Fruit fly (Drosophila melanogaster) whole organism, embryonic: ENCODE data around the gene AP-1sigma.

ENCODE experiments used
- Adf1 ChIP-seq: fragments of 200-800 bp; sonication (Bioruptor generic); IDR thresholded peaks from 2 replicates; pipeline ENCODE4 v1.3.6; 2022; ENCODE audit warnings: missing biosample characterization, missing genetic modification characterization
- CG10147 ChIP-seq: fragments of 200-800 bp; sonication (Bioruptor generic); optimal IDR thresholded peaks from 2 replicates; lab custom pipeline; 2019; ENCODE audit warnings: missing biosample characterization, mild to moderate bottlenecking, missing genetic modification characterization, moderate library complexity
- CG10462 ChIP-seq: fragments of 200-800 bp; sonication (Bioruptor generic); optimal IDR thresholded peaks from 2 replicates; lab custom pipeline; 2016; ENCODE audit warnings: missing biosample characterization, missing genetic modification characterization
- CG10654 ChIP-seq: fragments of 200-800 bp; sonication (Bioruptor generic); optimal IDR thresholded peaks from 2 replicates; lab custom pipeline; 2016; ENCODE audit warnings: missing biosample characterization, missing genetic modification characterization
- CG12391 ChIP-seq: fragments of 200-800 bp; sonication (Bioruptor generic); optimal IDR thresholded peaks from 3 replicates; lab custom pipeline; 2018; ENCODE audit warnings: missing biosample characterization, mild to moderate bottlenecking, missing genetic modification characterization, moderate library complexity
- CG15479 ChIP-seq: fragments of 200-800 bp; sonication (Bioruptor generic); optimal IDR thresholded peaks from 3 replicates; lab custom pipeline; 2019; ENCODE audit warnings: missing biosample characterization, mild to moderate bottlenecking, missing genetic modification characterization, moderate library complexity
- CG17359 ChIP-seq: fragments of 200-800 bp; sonication (Bioruptor generic); optimal IDR thresholded peaks from 3 replicates; lab custom pipeline; 2018; ENCODE audit warnings: missing biosample characterization, mild to moderate bottlenecking, missing genetic modification characterization, moderate library complexity
- CG18262 ChIP-seq: fragments of 200-800 bp; optimal IDR thresholded peaks from 3 replicates; lab custom pipeline; 2019; ENCODE audit warnings: missing biosample characterization, mild to moderate bottlenecking, missing genetic modification characterization, moderate library complexity
- CG3065 ChIP-seq: fragments of 200-800 bp; sonication (Bioruptor generic); optimal IDR thresholded peaks from 2 replicates; lab custom pipeline; 2016; ENCODE audit warnings: missing biosample characterization, missing genetic modification characterization
- CG32767 ChIP-seq: fragments of 200-800 bp; sonication (Bioruptor generic); IDR thresholded peaks from 2 replicates; pipeline ENCODE4 v1.3.6; 2022; ENCODE audit warnings: missing biosample characterization, missing genetic modification characterization
- CG3407 ChIP-seq: fragments of 200-800 bp; sonication (Bioruptor generic); optimal IDR thresholded peaks from 2 replicates; lab custom pipeline; 2018; ENCODE audit warnings: missing biosample characterization, mild to moderate bottlenecking, missing genetic modification characterization
- CG5180 ChIP-seq: fragments of 200-800 bp; sonication (Bioruptor generic); optimal IDR thresholded peaks from 3 replicates; lab custom pipeline; 2017; ENCODE audit warnings: missing biosample characterization, missing genetic modification characterization, mild to moderate bottlenecking, moderate library complexity, missing genetic modification reagents
- CG6765 ChIP-seq: fragments of 200-800 bp; sonication (Bioruptor generic); optimal IDR thresholded peaks from 3 replicates; lab custom pipeline; 2017; ENCODE audit warnings: missing biosample characterization, mild to moderate bottlenecking, missing genetic modification characterization
- CG6854 ChIP-seq: fragments of 200-800 bp; sonication (Bioruptor generic); optimal IDR thresholded peaks from 3 replicates; lab custom pipeline; 2017; ENCODE audit warnings: missing biosample characterization, mild to moderate bottlenecking, missing genetic modification characterization
- CG7556 ChIP-seq: fragments of 200-800 bp; sonication (Bioruptor generic); optimal IDR thresholded peaks from 2 replicates; lab custom pipeline; 2017; ENCODE audit warnings: missing biosample characterization, mild to moderate bottlenecking, missing genetic modification characterization
- CG7745 ChIP-seq: fragments of 200-800 bp; sonication (Bioruptor generic); optimal IDR thresholded peaks from 2 replicates; lab custom pipeline; 2018; ENCODE audit warnings: missing biosample characterization, mild to moderate bottlenecking, missing genetic modification characterization, moderate library complexity
- CG7987 ChIP-seq: fragments of 200-800 bp; sonication (Bioruptor generic); optimal IDR thresholded peaks from 2 replicates; lab custom pipeline; 2018; ENCODE audit warnings: missing biosample characterization, mild to moderate bottlenecking, missing genetic modification characterization, moderate library complexity
- CG8359 ChIP-seq: fragments of 200-800 bp; sonication (Bioruptor generic); optimal IDR thresholded peaks from 2 replicates; lab custom pipeline; 2017; ENCODE audit warnings: missing biosample characterization, mild to moderate bottlenecking, missing genetic modification characterization, borderline replicate concordance
- CG8388 ChIP-seq: fragments of 200-800 bp; sonication (Bioruptor generic); optimal IDR thresholded peaks from 2 replicates; lab custom pipeline; 2019; ENCODE audit warnings: missing biosample characterization, mild to moderate bottlenecking, missing genetic modification characterization, moderate library complexity
- Dad ChIP-seq: fragments of 200-800 bp; sonication (Bioruptor generic); optimal IDR thresholded peaks from 3 replicates; lab custom pipeline; 2016; ENCODE audit warnings: missing biosample characterization, missing genetic modification characterization
- Doc3 ChIP-seq: fragments of 200-800 bp; sonication (Bioruptor generic); IDR thresholded peaks from 3 replicates; pipeline ENCODE4 v1.3.6; 2022; ENCODE audit warnings: missing biosample characterization, missing genetic modification characterization; ENCODE audit not compliant: partially characterized antibody
- E2f2 ChIP-seq: fragments of 200-800 bp; sonication (Bioruptor generic); IDR thresholded peaks from 2 replicates; pipeline ENCODE4 v1.3.6; 2022; ENCODE audit warnings: missing biosample characterization, missing genetic modification characterization
- ERR ChIP-seq: fragments of 200-800 bp; sonication (Bioruptor generic); optimal IDR thresholded peaks from 2 replicates; lab custom pipeline; 2016; ENCODE audit warnings: missing biosample characterization, missing genetic modification characterization
- Fer3 ChIP-seq: fragments of 200-800 bp; sonication (Bioruptor generic); optimal IDR thresholded peaks from 2 replicates; lab custom pipeline; 2018; ENCODE audit warnings: missing biosample characterization, mild to moderate bottlenecking, missing genetic modification characterization, moderate library complexity
- Hand ChIP-seq: fragments of 200-800 bp; sonication (Bioruptor generic); optimal IDR thresholded peaks from 2 replicates; lab custom pipeline; 2017; ENCODE audit warnings: mild to moderate bottlenecking, missing biosample characterization, missing genetic modification reagents, missing genetic modification characterization
- Hr39 ChIP-seq: fragments of >200 bp; optimal IDR thresholded peaks from 2 replicates; lab custom pipeline; 2017
- Hr78 ChIP-seq, 2 experiments: fragments of 200-800 bp in 1 of 2; fragments of >200 bp in 1 of 2; sonication (Bioruptor generic) in 1 of 2; optimal IDR thresholded peaks; 2 replicates each; lab custom pipeline; 2017 to 2019; ENCODE audit warnings: missing biosample characterization in 2 of 2, missing genetic modification characterization in 2 of 2, mild to moderate bottlenecking in 1 of 2, moderate library complexity in 1 of 2
- Mad ChIP-seq: fragments of 200-800 bp; sonication (Bioruptor generic); optimal IDR thresholded peaks from 2 replicates; lab custom pipeline; 2016; ENCODE audit warnings: missing biosample characterization, missing genetic modification characterization
- Max ChIP-seq: fragments of 200-800 bp; sonication (Bioruptor generic); optimal IDR thresholded peaks from 2 replicates; lab custom pipeline; 2016; ENCODE audit warnings: missing biosample characterization, mild to moderate bottlenecking, missing genetic modification characterization
- Meics ChIP-seq: fragments of 200-800 bp; sonication (Bioruptor generic); optimal IDR thresholded peaks from 2 replicates; lab custom pipeline; 2017; ENCODE audit warnings: missing biosample characterization, mild to moderate bottlenecking, missing genetic modification characterization
- Side ChIP-seq: fragments of 200-800 bp; sonication (Bioruptor generic); optimal IDR thresholded peaks from 2 replicates; lab custom pipeline; 2016; ENCODE audit warnings: missing biosample characterization, missing genetic modification characterization
- Xbp1 ChIP-seq: fragments of 200-800 bp; sonication (Bioruptor generic); optimal IDR thresholded peaks from 3 replicates; lab custom pipeline; 2016; ENCODE audit warnings: missing biosample characterization, mild to moderate bottlenecking, missing genetic modification characterization
- YL-1 ChIP-seq: fragments of 200-800 bp; sonication (Bioruptor generic); optimal IDR thresholded peaks from 3 replicates; lab custom pipeline; 2017; ENCODE audit warnings: missing biosample characterization, mild to moderate bottlenecking, missing genetic modification characterization
- ac ChIP-seq: fragments of 200-800 bp; sonication (Bioruptor generic); optimal IDR thresholded peaks from 3 replicates; lab custom pipeline; 2017; ENCODE audit warnings: missing biosample characterization, mild to moderate bottlenecking, missing genetic modification characterization
- cg ChIP-seq: fragments of 200-800 bp; sonication (Bioruptor generic); optimal IDR thresholded peaks from 3 replicates; lab custom pipeline; 2019; ENCODE audit warnings: missing biosample characterization, mild to moderate bottlenecking, missing genetic modification characterization, moderate library complexity
- chif ChIP-seq, 2 experiments: fragments of 200-800 bp; sonication (Bioruptor generic); optimal IDR thresholded peaks; 3 replicates each; lab custom pipeline; 2016; ENCODE audit warnings: missing biosample characterization in 2 of 2, missing genetic modification characterization in 2 of 2
- chm ChIP-seq: fragments of 200-800 bp; sonication (Bioruptor generic); IDR thresholded peaks from 2 replicates; pipeline ENCODE4 v1.3.6; 2022; ENCODE audit warnings: missing biosample characterization, missing genetic modification characterization
- dimm ChIP-seq: fragments of 200-800 bp; sonication (Bioruptor generic); IDR thresholded peaks from 2 replicates; pipeline ENCODE4 v1.3.6; 2022; ENCODE audit warnings: missing biosample characterization, missing genetic modification characterization
- disco-r ChIP-seq: fragments of 200-800 bp; sonication (Bioruptor generic); optimal IDR thresholded peaks from 2 replicates; lab custom pipeline; 2016; ENCODE audit warnings: missing biosample characterization, missing genetic modification characterization
- fd102C ChIP-seq: fragments of 200-800 bp; sonication (Bioruptor generic); optimal IDR thresholded peaks from 2 replicates; lab custom pipeline; 2018; ENCODE audit warnings: missing biosample characterization, mild to moderate bottlenecking, missing genetic modification characterization, moderate library complexity
- fd3F ChIP-seq: fragments of 200-800 bp; sonication (Bioruptor generic); optimal IDR thresholded peaks from 2 replicates; lab custom pipeline; 2018; ENCODE audit warnings: missing biosample characterization, mild to moderate bottlenecking, missing genetic modification characterization, moderate library complexity
- gce ChIP-seq: fragments of 200-800 bp; sonication (Bioruptor generic); IDR thresholded peaks from 3 replicates; pipeline ENCODE4 v1.3.6; 2022; ENCODE audit warnings: missing biosample characterization, missing genetic modification characterization
- her ChIP-seq: fragments of 200-800 bp; sonication (Bioruptor generic); optimal IDR thresholded peaks from 2 replicates; lab custom pipeline; 2016; ENCODE audit warnings: missing biosample characterization, missing genetic modification characterization
- mam ChIP-seq: fragments of 200-800 bp; sonication (Bioruptor generic); optimal IDR thresholded peaks from 3 replicates; lab custom pipeline; 2016; ENCODE audit warnings: missing biosample characterization, missing genetic modification characterization
- otp ChIP-seq: fragments of 200-800 bp; sonication (Bioruptor generic); IDR thresholded peaks from 3 replicates; pipeline ENCODE4, ENCODE4 v1.3.6; 2022; ENCODE audit warnings: missing biosample characterization, missing genetic modification characterization
- pum ChIP-seq: fragments of 200-800 bp; sonication (Bioruptor generic); optimal IDR thresholded peaks from 2 replicates; lab custom pipeline; 2016; ENCODE audit warnings: missing biosample characterization, missing genetic modification characterization
- stc ChIP-seq: fragments of 200-800 bp; sonication (Bioruptor generic); IDR thresholded peaks from 2 replicates; pipeline ENCODE4 v1.3.6; 2022; ENCODE audit warnings: missing biosample characterization, missing genetic modification characterization
- stwl ChIP-seq: fragments of 200-800 bp; sonication (Bioruptor generic); optimal IDR thresholded peaks from 3 replicates; lab custom pipeline; 2018; ENCODE audit warnings: missing biosample characterization, mild to moderate bottlenecking, missing genetic modification characterization, moderate library complexity
- z ChIP-seq: fragments of 200-800 bp; sonication (Bioruptor generic); IDR thresholded peaks from 3 replicates; pipeline ENCODE4 v1.3.6; 2022; ENCODE audit warnings: missing biosample characterization, missing genetic modification characterization
- zen2 ChIP-seq: fragments of 200-800 bp; sonication (Bioruptor generic); IDR thresholded peaks from 3 replicates; pipeline ENCODE4 v1.3.6; 2022; ENCODE audit warnings: missing biosample characterization, missing genetic modification characterization; ENCODE audit not compliant: partially characterized antibody

The AP-1sigma gene

dm6 chr3R:23909347-23909862 is 49.0 kb upstream of the AP-1sigma start (continued):
- TF ChIP-seq fd3F (GFP tag; lab: Kevin White, UChicago) (peak; percentile 55), ERR (GFP tag; lab: Kevin White, UChicago) (no peak), E2f2 (GFP tag; lab: Robert Waterston, UW) (peak; percentile 21; the same call in 1 of the 2 replicates), CG7556 (GFP tag; lab: Kevin White, UChicago) (peak; percentile 50), stc (GFP tag; lab: Robert Waterston, UW) (no peak; the same call in 1 of the 2 replicates), Hr39 (lab: Kevin White, UChicago) (no peak), CG7745 (tag; lab: Kevin White, UChicago) (no peak), Side (GFP tag; lab: Kevin White, UChicago) (no peak), otp (GFP tag; lab: Robert Waterston, UW) (0 out of 3 replicates have a peak, but pooled peaks have one; percentile 13), CG3065 (GFP tag; lab: Kevin White, UChicago) (no peak), zen2 (no peak), Hr78 (GFP tag; optimal IDR thresholded peaks at IDR 0.05; lab: Kevin White, UChicago) (peak in 1 of 2 experiments; percentile 91), Meics (peak; percentile 6), Adf1 (peak; percentile 13), Dad (GFP tag; lab: Kevin White, UChicago) (no peak), disco-r (GFP tag; lab: Kevin White, UChicago) (no peak), cg (peak; percentile 22), mam (no peak), Xbp1 (GFP tag; lab: Kevin White, UChicago) (no peak), CG18262 (tag; lab: Kevin White, UChicago) (no peak), CG3407 (GFP tag; lab: Kevin White, UChicago) (peak; percentile 7), z (no peak), her (no peak), Hand (GFP tag; lab: Kevin White, UChicago) (no peak), pum (GFP tag; lab: Kevin White, UChicago) (no peak), CG8388 (no peak), CG8359 (no peak), Mad (GFP tag; lab: Kevin White, UChicago) (no peak), chif (GFP tag; optimal IDR thresholded peaks at IDR 0.05; lab: Kevin White, UChicago) (peak in 1 of 2 experiments; percentile 1), fd102C (GFP tag; lab: Kevin White, UChicago) (no peak), CG15479 (GFP tag; lab: Kevin White, UChicago) (no peak), CG10462 (GFP tag; lab: Kevin White, UChicago) (no peak), CG12391 (tag; lab: Kevin White, UChicago) (peak; percentile 3), chm (GFP tag; lab: Robert Waterston, UW) (no peak), CG32767 (GFP tag; lab: Robert Waterston, UW) (0 out of 2 replicates have a peak, but pooled peaks have one; percentile 31), CG7987 (GFP tag; lab: Kevin White, UChicago) (peak; percentile 76), CG5180 (GFP tag; lab: Kevin White, UChicago) (peak; percentile 48), Fer3 (peak; percentile 33), stwl (no peak), CG17359 (tag; lab: Kevin White, UChicago) (peak; percentile 36), gce (no peak), CG6854 (GFP tag; lab: Kevin White, UChicago) (no peak), CG6765 (GFP tag; lab: Kevin White, UChicago) (peak; percentile 1), YL-1 (GFP tag; lab: Kevin White, UChicago) (no peak), Doc3 (no peak), CG10654 (GFP tag; lab: Kevin White, UChicago) (no peak), ac (GFP tag; lab: Kevin White, UChicago) (no peak), CG10147 (GFP tag; lab: Kevin White, UChicago) (peak; percentile 37), dimm (GFP tag; lab: Robert Waterston, UW) (no peak), Max (no peak)
